Worm (Caenorhabditis elegans) whole organism, mixed stage, embryonic: ENCODE results near the gene F56D5.5.

Source experiments
- elt-3 ChIP-seq: fragments of 150-350 bp; optimal IDR thresholded peaks from 2 replicates; lab custom pipeline; 2014; ENCODE audit warnings: missing biosample characterization, missing genetic modification characterization
- ham-2 ChIP-seq: fragments of 200-800 bp; sonication (Bioruptor generic); optimal IDR thresholded peaks from 2 replicates; lab custom pipeline; 2018; ENCODE audit warnings: mild to moderate bottlenecking, missing genetic modification characterization, missing compliant biosample characterization
- nhr-76 ChIP-seq: sonication (generic microtip); optimal IDR thresholded peaks from 2 replicates; lab custom pipeline; 2017; ENCODE audit warnings: missing biosample characterization, missing genetic modification characterization
- unc-62 ChIP-seq: fragments of 150-350 bp; optimal IDR thresholded peaks from 2 replicates; lab custom pipeline; 2014; ENCODE audit warnings: missing biosample characterization, missing genetic modification reagents, missing genetic modification characterization

DNA sequence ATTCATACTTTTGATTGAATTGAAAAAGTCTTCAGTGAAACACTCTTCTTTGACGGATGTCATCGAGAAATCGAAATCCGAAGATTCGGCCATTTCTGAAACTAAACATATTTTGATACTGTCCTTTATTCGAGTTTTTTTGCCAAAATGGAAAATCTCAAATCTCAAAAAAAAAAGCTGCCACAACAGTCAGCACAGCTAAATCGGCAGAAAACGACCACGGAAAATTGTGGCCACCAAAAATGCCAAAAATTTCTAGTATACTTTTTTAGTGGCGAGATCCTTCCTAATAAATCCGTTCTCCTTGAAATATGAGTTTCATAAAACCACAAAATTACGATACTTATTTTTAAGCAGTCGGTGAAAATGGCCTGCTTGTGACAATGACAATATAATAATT, 36.0 kb upstream of the F56D5.5 start, which contains the start of gene F38E11.9:
- TF ChIP-seq elt-3 (tag; lab: Kevin White, UChicago) (no peak), ham-2 (GFP tag; lab: Kevin White, UChicago) (no peak), nhr-76 (tag; lab: Kevin White, UChicago) (no peak), unc-62 (GFP tag; lab: Kevin White, UChicago) (no peak)
